Worm (Caenorhabditis elegans) whole organism, L2 larva: ENCODE measurements around the gene srab-4.

Experiments
- F13H6.1 ChIP-seq: sonication (generic microtip); optimal IDR thresholded peaks from 2 replicates; lab custom pipeline; 2016; ENCODE audit warnings: missing genetic modification characterization, missing compliant biosample characterization
- elt-3 ChIP-seq: sonication (generic microtip); optimal IDR thresholded peaks from 2 replicates; lab custom pipeline; 2017; ENCODE audit warnings: missing biosample characterization, missing genetic modification characterization
- fos-1 ChIP-seq: fragments of 150-350 bp; optimal IDR thresholded peaks from 2 replicates; lab custom pipeline; 2014; ENCODE audit warnings: missing biosample characterization, missing genetic modification characterization
- mab-5 ChIP-seq: fragments of 150-350 bp; optimal IDR thresholded peaks from 2 replicates; lab custom pipeline; 2014; ENCODE audit warnings: missing biosample characterization, missing genetic modification characterization
- nhr-11 ChIP-seq: fragments of 150-350 bp; optimal IDR thresholded peaks from 2 replicates; lab custom pipeline; 2014; ENCODE audit warnings: missing biosample characterization, missing genetic modification characterization
- nhr-237 ChIP-seq: fragments of 150-350 bp; optimal IDR thresholded peaks from 2 replicates; lab custom pipeline; 2014; ENCODE audit warnings: missing biosample characterization, missing genetic modification characterization
- unc-39 ChIP-seq: fragments of 150-350 bp; optimal IDR thresholded peaks from 2 replicates; lab custom pipeline; 2014; ENCODE audit warnings: missing biosample characterization, missing genetic modification characterization
- unc-62 ChIP-seq: fragments of 150-350 bp; optimal IDR thresholded peaks from 2 replicates; lab custom pipeline; 2014; ENCODE audit warnings: missing biosample characterization, missing genetic modification reagents, missing genetic modification characterization
- ztf-11 ChIP-seq: sonication (generic microtip); optimal IDR thresholded peaks from 2 replicates; lab custom pipeline; 2017; ENCODE audit warnings: missing biosample characterization, missing genetic modification characterization
- ztf-4 ChIP-seq: fragments of 150-350 bp; optimal IDR thresholded peaks from 2 replicates; lab custom pipeline; 2014; ENCODE audit warnings: missing biosample characterization, missing genetic modification characterization

- TF ChIP-seq fos-1 (tag; lab: Kevin White, UChicago) = no peak
- no peak for TF ChIP-seq nhr-237
- TF ChIP-seq ztf-4 (tag; lab: Kevin White, UChicago) = no peak
- no peak for TF ChIP-seq unc-62 (GFP tag; lab: Kevin White, UChicago)
- TF ChIP-seq F13H6.1 (tag; lab: Kevin White, UChicago) = no peak
- no peak for TF ChIP-seq elt-3 (tag; lab: Kevin White, UChicago)
- TF ChIP-seq unc-39 (tag; lab: Kevin White, UChicago) = no peak
- no peak for TF ChIP-seq mab-5 (tag; lab: Kevin White, UChicago)
- no peak for TF ChIP-seq nhr-11 (tag; lab: Kevin White, UChicago)
- TF ChIP-seq ztf-11 = no peak
Observed at ce11 chrV:6991771-6992170, 12.2 kb upstream of the srab-4 start, which contains the start of gene nhr-162.
